Worm (Caenorhabditis elegans): ENCODE measurements around the gene tth-1.

ce11 chrX:8404308-8405085, 19.0 kb downstream of the tth-1 start:
- peak; percentile 95 for TF ChIP-seq mep-1 (tag; optimal IDR thresholded peaks at IDR 0.05)
- no peak for TF ChIP-seq lin-39 (tag; optimal IDR thresholded peaks at IDR 0.05)
- TF ChIP-seq nhr-28 (tag; optimal IDR thresholded peaks at IDR 0.05): peak; percentile 79
- TF ChIP-seq hif-1 (tag; optimal IDR thresholded peaks at IDR 0.05): peak; percentile 51 to 86
- TF ChIP-seq ceh-62 (tag; optimal IDR thresholded peaks at IDR 0.05): no peak
- TF ChIP-seq zfp-3 (GFP tag; conservative IDR thresholded peaks at IDR 0.05): peak; percentile 89
- peak in 1 of 2 experiments; percentile 90 for TF ChIP-seq unc-62 (GFP tag; optimal IDR thresholded peaks at IDR 0.05 in 1 of 2)
- TF ChIP-seq unc-62 (tag; optimal IDR thresholded peaks at IDR 0.05): no peak
- no peak for TF ChIP-seq fos-1 (tag; optimal IDR thresholded peaks at IDR 0.05)
- TF ChIP-seq lin-15B (tag; optimal IDR thresholded peaks at IDR 0.05): no peak
- TF ChIP-seq mdl-1 (tag; optimal IDR thresholded peaks at IDR 0.05): peak; percentile 85 to 88
- peak; percentile 87; the same call in 1 of the 2 replicates for TF ChIP-seq mxl-2 (GFP tag; conservative IDR thresholded peaks at IDR 0.05)
